Fruit fly (Drosophila melanogaster) whole organism, prepupa: ENCODE data around the gene CG46458.

ENCODE experiments used
- Blimp-1 ChIP-seq: fragments of 200-800 bp; sonication (Bioruptor generic); optimal IDR thresholded peaks from 3 replicates; lab custom pipeline; 2017; ENCODE audit warnings: missing biosample characterization, missing genetic modification characterization, mild to moderate bottlenecking, moderate library complexity, missing genetic modification reagents
- CG11902 ChIP-seq: fragments of 200-800 bp; sonication (Bioruptor generic); optimal IDR thresholded peaks from 3 replicates; lab custom pipeline; 2016; ENCODE audit warnings: missing biosample characterization, missing genetic modification characterization
- CG32006 ChIP-seq: fragments of 200-800 bp; sonication (Bioruptor generic); optimal IDR thresholded peaks from 3 replicates; lab custom pipeline; 2017; ENCODE audit warnings: missing biosample characterization, mild to moderate bottlenecking, missing genetic modification characterization
- CG6163 ChIP-seq: fragments of 200-800 bp; sonication (Bioruptor generic); IDR thresholded peaks from 3 replicates; pipeline ENCODE4 v1.3.6; 2022; ENCODE audit warnings: missing biosample characterization, missing genetic modification characterization
- CG9139 ChIP-seq: fragments of 200-800 bp; sonication (Bioruptor generic); optimal IDR thresholded peaks from 3 replicates; lab custom pipeline; 2017; ENCODE audit warnings: missing biosample characterization, mild to moderate bottlenecking, missing genetic modification characterization
- Eip75B ChIP-seq: fragments of 200-800 bp; sonication (Bioruptor generic); optimal IDR thresholded peaks from 3 replicates; lab custom pipeline; 2016; ENCODE audit warnings: missing biosample characterization, missing genetic modification characterization
- Lpt ChIP-seq: fragments of 200-800 bp; sonication (Bioruptor generic); optimal IDR thresholded peaks from 3 replicates; lab custom pipeline; 2016; ENCODE audit warnings: missing biosample characterization, missing genetic modification characterization
- cyc ChIP-seq: fragments of 200-800 bp; sonication (Bioruptor generic); optimal IDR thresholded peaks from 3 replicates; lab custom pipeline; 2016; ENCODE audit warnings: missing biosample characterization, missing genetic modification characterization
- net ChIP-seq: fragments of 200-800 bp; sonication (Bioruptor generic); optimal IDR thresholded peaks from 3 replicates; lab custom pipeline; 2016; ENCODE audit warnings: missing biosample characterization, missing genetic modification characterization
- topi ChIP-seq: fragments of 200-800 bp; sonication (Bioruptor generic); optimal IDR thresholded peaks from 3 replicates; lab custom pipeline; 2016; ENCODE audit warnings: missing biosample characterization, missing genetic modification characterization
- vri ChIP-seq: fragments of 200-800 bp; sonication (Bioruptor generic); optimal IDR thresholded peaks from 3 replicates; lab custom pipeline; 2016; ENCODE audit warnings: missing biosample characterization, mild to moderate bottlenecking, missing genetic modification characterization

dm6 chr3R:6954539-6954938 lies 3.6 kb downstream of the CG46458 start:
- TF ChIP-seq cyc: peak; percentile 5
- TF ChIP-seq Eip75B (GFP tag; lab: Kevin White, UChicago): peak; percentile 47
- peak; percentile 39 for TF ChIP-seq CG9139 (GFP tag; lab: Kevin White, UChicago)
- TF ChIP-seq net (GFP tag; lab: Kevin White, UChicago): peak; percentile 6
- no peak for TF ChIP-seq vri (GFP tag; lab: Kevin White, UChicago)
- TF ChIP-seq CG6163 (GFP tag; lab: Robert Waterston, UW): peak; percentile 41; the same call in 1 of the 3 replicates
- TF ChIP-seq topi (GFP tag; lab: Kevin White, UChicago): peak; percentile 48
- peak; percentile 64 for TF ChIP-seq CG32006
- TF ChIP-seq CG11902 (GFP tag; lab: Kevin White, UChicago): no peak
- no peak for TF ChIP-seq Blimp-1
- peak; percentile 16 for TF ChIP-seq Lpt (GFP tag; lab: Kevin White, UChicago)
